Fruit fly (Drosophila melanogaster) whole organism, embryonic: Measurements from ENCODE around the gene CG4709.

Experiments used
- BtbVII ChIP-seq: fragments of 200-800 bp; sonication (Bioruptor generic); optimal IDR thresholded peaks from 3 replicates; lab custom pipeline; 2017; ENCODE audit warnings: missing biosample characterization, mild to moderate bottlenecking, missing genetic modification characterization
- CG10147 ChIP-seq: fragments of 200-800 bp; sonication (Bioruptor generic); optimal IDR thresholded peaks from 2 replicates; lab custom pipeline; 2019; ENCODE audit warnings: missing biosample characterization, mild to moderate bottlenecking, missing genetic modification characterization, moderate library complexity
- CG10209 ChIP-seq: fragments of 200-800 bp; sonication (Bioruptor generic); optimal IDR thresholded peaks from 3 replicates; lab custom pipeline; 2017; ENCODE audit warnings: missing biosample characterization, mild to moderate bottlenecking, missing genetic modification characterization, missing genetic modification reagents
- CG10274 ChIP-seq: fragments of 200-800 bp; sonication (Bioruptor generic); optimal IDR thresholded peaks from 3 replicates; lab custom pipeline; 2017; ENCODE audit warnings: missing biosample characterization, mild to moderate bottlenecking, missing genetic modification characterization
- CG11085 ChIP-seq: fragments of 200-800 bp; sonication (Bioruptor generic); IDR thresholded peaks from 2 replicates; pipeline ENCODE4 v1.3.6; 2022; ENCODE audit warnings: missing biosample characterization, missing genetic modification characterization
- CG11695 ChIP-seq: fragments of 200-800 bp; sonication (Bioruptor generic); IDR thresholded peaks from 3 replicates; pipeline ENCODE4 v1.3.6; 2022; ENCODE audit warnings: missing biosample characterization, missing genetic modification characterization
- CG12104 ChIP-seq: fragments of 200-800 bp; sonication (Bioruptor generic); optimal IDR thresholded peaks from 3 replicates; lab custom pipeline; 2016; ENCODE audit warnings: missing biosample characterization, missing genetic modification characterization
- CG12219 ChIP-seq: fragments of 200-800 bp; sonication (Bioruptor generic); optimal IDR thresholded peaks from 3 replicates; lab custom pipeline; 2018; ENCODE audit warnings: missing biosample characterization, mild to moderate bottlenecking, missing genetic modification characterization
- CG15073 ChIP-seq: fragments of 200-800 bp; sonication (Bioruptor generic); optimal IDR thresholded peaks from 2 replicates; lab custom pipeline; 2016; ENCODE audit warnings: missing biosample characterization, missing genetic modification characterization
- CG2202 ChIP-seq: fragments of 200-800 bp; sonication (Bioruptor generic); optimal IDR thresholded peaks from 2 replicates; lab custom pipeline; 2018; ENCODE audit warnings: missing biosample characterization, mild to moderate bottlenecking, missing genetic modification characterization
- CG42726 ChIP-seq: fragments of 200-800 bp; sonication (Bioruptor generic); IDR thresholded peaks from 2 replicates; pipeline ENCODE4 v1.3.6; 2022; ENCODE audit warnings: missing biosample characterization, missing genetic modification characterization; ENCODE audit not compliant: partially characterized antibody
- CG6683 ChIP-seq: fragments of 200-800 bp; sonication (Bioruptor generic); optimal IDR thresholded peaks from 2 replicates; lab custom pipeline; 2017; ENCODE audit warnings: missing biosample characterization, mild to moderate bottlenecking, missing genetic modification characterization, missing genetic modification reagents
- CG6689 ChIP-seq: fragments of 200-800 bp; sonication (Bioruptor generic); IDR thresholded peaks from 2 replicates; pipeline ENCODE4 v1.3.6; 2022; ENCODE audit warnings: missing biosample characterization, missing genetic modification characterization
- CG7271 ChIP-seq: fragments of 200-800 bp; sonication (Bioruptor generic); optimal IDR thresholded peaks from 2 replicates; lab custom pipeline; 2018; ENCODE audit warnings: missing biosample characterization, mild to moderate bottlenecking, missing genetic modification characterization, moderate library complexity
- CG9727 ChIP-seq: fragments of 200-800 bp; sonication (Bioruptor generic); optimal IDR thresholded peaks from 3 replicates; lab custom pipeline; 2017; ENCODE audit warnings: missing biosample characterization, mild to moderate bottlenecking, missing genetic modification characterization
- CG9797 ChIP-seq: fragments of 200-800 bp; sonication (Bioruptor generic); optimal IDR thresholded peaks from 3 replicates; lab custom pipeline; 2018; ENCODE audit warnings: missing biosample characterization, mild to moderate bottlenecking, missing genetic modification characterization
- CHES-1-like ChIP-seq: fragments of 200-800 bp; sonication (Bioruptor generic); optimal IDR thresholded peaks from 2 replicates; lab custom pipeline; 2016; ENCODE audit warnings: missing biosample characterization, missing genetic modification characterization
- Dll ChIP-seq: fragments of 200-800 bp; sonication (Bioruptor generic); IDR thresholded peaks from 4 replicates; pipeline ENCODE4 v1.3.6; 2022; ENCODE audit warnings: missing biosample characterization, missing genetic modification characterization; ENCODE audit not compliant: partially characterized antibody
- Dref ChIP-seq: fragments of 200-800 bp; sonication (Bioruptor generic); IDR thresholded peaks from 2 replicates; pipeline ENCODE4 v1.3.6; 2022; ENCODE audit warnings: missing biosample characterization, missing genetic modification characterization
- Fer3 ChIP-seq: fragments of 200-800 bp; sonication (Bioruptor generic); optimal IDR thresholded peaks from 2 replicates; lab custom pipeline; 2018; ENCODE audit warnings: missing biosample characterization, mild to moderate bottlenecking, missing genetic modification characterization, moderate library complexity
- H15 ChIP-seq: fragments of 200-800 bp; sonication (Bioruptor generic); IDR thresholded peaks from 3 replicates; pipeline ENCODE4 v1.3.6; 2022; ENCODE audit warnings: missing biosample characterization, missing genetic modification characterization
- HHEX ChIP-seq: fragments of 200-800 bp; sonication (Bioruptor generic); optimal IDR thresholded peaks from 3 replicates; lab custom pipeline; 2017; ENCODE audit warnings: missing biosample characterization, mild to moderate bottlenecking, missing genetic modification characterization, missing genetic modification reagents
- Jarid2 ChIP-seq: fragments of 200-800 bp; sonication (Bioruptor generic); optimal IDR thresholded peaks from 3 replicates; lab custom pipeline; 2017; ENCODE audit warnings: mild to moderate bottlenecking, missing biosample characterization, missing genetic modification reagents, missing genetic modification characterization
- Lhr ChIP-seq: fragments of 200-800 bp; sonication (Bioruptor generic); optimal IDR thresholded peaks from 3 replicates; lab custom pipeline; 2017; ENCODE audit warnings: mild to moderate bottlenecking, missing biosample characterization, missing genetic modification reagents, missing genetic modification characterization
- Mrtf ChIP-seq: fragments of 200-800 bp; sonication (Bioruptor generic); IDR thresholded peaks from 3 replicates; pipeline ENCODE4 v1.3.6; 2022; ENCODE audit warnings: missing biosample characterization, missing genetic modification characterization
- Opbp ChIP-seq: fragments of 200-800 bp; sonication (Bioruptor generic); IDR thresholded peaks from 3 replicates; pipeline ENCODE4 v1.3.6; 2022; ENCODE audit warnings: missing biosample characterization, missing genetic modification characterization; ENCODE audit not compliant: partially characterized antibody
- Pdp1 ChIP-seq, 2 experiments: fragments of 200-800 bp; sonication (Bioruptor generic); optimal IDR thresholded peaks; 3 replicates each; lab custom pipeline; 2016; ENCODE audit warnings: missing biosample characterization in 2 of 2, missing genetic modification characterization in 2 of 2, mild to moderate bottlenecking in 1 of 2, moderate library complexity in 1 of 2
- Rx ChIP-seq: fragments of 200-800 bp; sonication (Bioruptor generic); IDR thresholded peaks from 2 replicates; pipeline ENCODE4 v1.3.6; 2022; ENCODE audit warnings: missing biosample characterization, missing genetic modification characterization
- Sry-δ ChIP-seq: fragments of 200-800 bp; sonication (Bioruptor generic); optimal IDR thresholded peaks from 2 replicates; lab custom pipeline; 2016; ENCODE audit warnings: missing biosample characterization, missing genetic modification characterization
- Xbp1 ChIP-seq: fragments of 200-800 bp; sonication (Bioruptor generic); optimal IDR thresholded peaks from 3 replicates; lab custom pipeline; 2016; ENCODE audit warnings: missing biosample characterization, mild to moderate bottlenecking, missing genetic modification characterization
- ap ChIP-seq: fragments of 200-800 bp; sonication (Bioruptor generic); IDR thresholded peaks from 2 replicates; pipeline ENCODE4 v1.3.6; 2022; ENCODE audit warnings: missing biosample characterization, missing genetic modification characterization
- ci ChIP-seq: fragments of 200-800 bp; sonication (Bioruptor generic); IDR thresholded peaks from 3 replicates; pipeline ENCODE4 v1.3.6; 2022; ENCODE audit warnings: missing biosample characterization, missing genetic modification characterization
- corto ChIP-seq: fragments of 200-800 bp; sonication (Bioruptor generic); optimal IDR thresholded peaks from 2 replicates; lab custom pipeline; 2016; ENCODE audit warnings: missing biosample characterization, mild to moderate bottlenecking, missing genetic modification characterization, moderate library complexity
- dati ChIP-seq: fragments of 200-800 bp; sonication (Bioruptor generic); IDR thresholded peaks from 2 replicates; pipeline ENCODE4 v1.3.6; 2022; ENCODE audit warnings: missing biosample characterization, missing genetic modification characterization
- dm ChIP-seq: fragments of 200-800 bp; sonication (Bioruptor generic); optimal IDR thresholded peaks from 3 replicates; lab custom pipeline; 2016; ENCODE audit warnings: missing biosample characterization, missing genetic modification characterization
- fd102C ChIP-seq: fragments of 200-800 bp; sonication (Bioruptor generic); optimal IDR thresholded peaks from 2 replicates; lab custom pipeline; 2018; ENCODE audit warnings: missing biosample characterization, mild to moderate bottlenecking, missing genetic modification characterization, moderate library complexity
- jigr1 ChIP-seq: fragments of 200-800 bp; sonication (Bioruptor generic); IDR thresholded peaks from 3 replicates; pipeline ENCODE4 v1.3.6; 2022; ENCODE audit warnings: missing biosample characterization, missing genetic modification characterization
- kni ChIP-seq: fragments of 200-800 bp; sonication (Bioruptor generic); optimal IDR thresholded peaks from 3 replicates; lab custom pipeline; 2017; ENCODE audit warnings: mild to moderate bottlenecking, missing biosample characterization, missing genetic modification reagents, missing genetic modification characterization
- lilli ChIP-seq: fragments of 200-800 bp; sonication (Bioruptor generic); optimal IDR thresholded peaks from 3 replicates; lab custom pipeline; 2016; ENCODE audit warnings: missing biosample characterization, missing genetic modification characterization
- prd ChIP-seq, 3 experiments: fragments of >200 bp in 2 of 3; fragments of 200-800 bp in 1 of 3; sonication (Bioruptor generic) in 1 of 3; optimal IDR thresholded peaks in 2 of 3; IDR thresholded peaks in 1 of 3; 2 replicates in 2 of 3; 3 replicates in 1 of 3; pipeline versions ENCODE4 v1.3.6 to Lab custom; 2017 to 2022; ENCODE audit warnings: missing biosample characterization in 1 of 3, missing genetic modification characterization in 1 of 3
- sd ChIP-seq: fragments of 200-800 bp; sonication (Bioruptor generic); optimal IDR thresholded peaks from 3 replicates; lab custom pipeline; 2018; ENCODE audit warnings: missing biosample characterization, mild to moderate bottlenecking, missing genetic modification characterization, moderate library complexity
- slbo ChIP-seq: fragments of 200-800 bp; sonication (Bioruptor generic); IDR thresholded peaks from 2 replicates; pipeline ENCODE4 v1.3.6; 2022; ENCODE audit warnings: missing biosample characterization, missing genetic modification characterization
- tin ChIP-seq: fragments of 200-800 bp; sonication (Bioruptor generic); optimal IDR thresholded peaks from 3 replicates; lab custom pipeline; 2016; ENCODE audit warnings: missing biosample characterization, missing genetic modification characterization
- unc-4 ChIP-seq: fragments of 200-800 bp; sonication (Bioruptor generic); IDR thresholded peaks from 2 replicates; pipeline ENCODE4 v1.3.6; 2022; ENCODE audit warnings: missing biosample characterization, missing genetic modification characterization; ENCODE audit not compliant: partially characterized antibody
- vnd ChIP-seq: fragments of 200-800 bp; sonication (Bioruptor generic); IDR thresholded peaks from 3 replicates; pipeline ENCODE4 v1.3.6; 2022; ENCODE audit warnings: missing biosample characterization, missing genetic modification characterization; ENCODE audit not compliant: partially characterized antibody
- vvl ChIP-seq: fragments of 200-800 bp; sonication (Bioruptor generic); IDR thresholded peaks from 2 replicates; pipeline ENCODE4 v1.3.6; 2022; ENCODE audit warnings: missing biosample characterization, missing genetic modification characterization
- wor ChIP-seq: fragments of 200-800 bp; sonication (Bioruptor generic); IDR thresholded peaks from 2 replicates; pipeline ENCODE4 v1.3.6; 2022; ENCODE audit warnings: missing biosample characterization, missing genetic modification characterization

Gene CG4709

dm6 chr2L:9918020-9918959 lies 35.8 kb upstream of the CG4709 start, which contains the start of the genes CG5885 and CG4598 (continued):
- no peak for TF ChIP-seq dm (GFP tag; lab: Kevin White, UChicago)
- TF ChIP-seq CG12104 = peak; percentile 45
- peak; percentile 94 for TF ChIP-seq Dref (GFP tag; lab: Robert Waterston, UW)
- TF ChIP-seq Jarid2 (GFP tag; lab: Kevin White, UChicago) = no peak
- no peak for TF ChIP-seq CG11085
- TF ChIP-seq CG10274 (GFP tag; lab: Kevin White, UChicago) = no peak
- no peak for TF ChIP-seq CG7271 (tag; lab: Kevin White, UChicago)
- no peak for TF ChIP-seq dati
- TF ChIP-seq Sry-δ (GFP tag; lab: Kevin White, UChicago) = peak; percentile 82
- peak; percentile 84 for TF ChIP-seq slbo (GFP tag; lab: Robert Waterston, UW)
- TF ChIP-seq CG15073 (GFP tag; lab: Kevin White, UChicago) = no peak
- TF ChIP-seq prd (optimal IDR thresholded peaks at IDR 0.05; lab: Kevin White, UChicago) = no peak
- TF ChIP-seq prd (GFP tag; IDR thresholded peaks at IDR 0.05; lab: Robert Waterston, UW) = peak; percentile 54; the same call in 2 of the 3 replicates
- no peak for TF ChIP-seq kni (GFP tag; lab: Kevin White, UChicago)
- TF ChIP-seq CG12219 (GFP tag; lab: Kevin White, UChicago) = peak; percentile 59
- TF ChIP-seq CG6683 = no peak
- TF ChIP-seq CG2202 (tag; lab: Kevin White, UChicago) = peak; percentile 47
- no peak for TF ChIP-seq fd102C (GFP tag; lab: Kevin White, UChicago)
- peak; percentile 43; the same call in 1 of the 2 replicates for TF ChIP-seq CG6689
- peak; percentile 35; the same call in 1 of the 2 replicates for TF ChIP-seq Rx
- peak; percentile 66; the same call in 2 of the 3 replicates for TF ChIP-seq CG11695
- TF ChIP-seq vnd (GFP tag; lab: Robert Waterston, UW) = peak; percentile 72
- TF ChIP-seq CG42726 = peak; percentile 76
- TF ChIP-seq CG9797 (GFP tag; lab: Kevin White, UChicago) = peak; percentile 47
- TF ChIP-seq CG10209 = peak; percentile 66
- TF ChIP-seq unc-4 (GFP tag; lab: Robert Waterston, UW) = peak; percentile 80
- peak; percentile 25 for TF ChIP-seq CG10147 (GFP tag; lab: Kevin White, UChicago)
- peak; percentile 44 for TF ChIP-seq Lhr (GFP tag; lab: Kevin White, UChicago)
- peak; percentile 77 for TF ChIP-seq Dll (GFP tag; lab: Robert Waterston, UW)
- 0 out of 2 replicates have a peak, but pooled peaks have one; percentile 19 for TF ChIP-seq wor (GFP tag; lab: Robert Waterston, UW)
- peak; percentile 59 for TF ChIP-seq Fer3 (tag; lab: Kevin White, UChicago)
- TF ChIP-seq tin (GFP tag; lab: Kevin White, UChicago) = peak; percentile 48
- TF ChIP-seq Mrtf (GFP tag; lab: Robert Waterston, UW) = peak; percentile 65; the same call in 2 of the 3 replicates
- TF ChIP-seq Opbp (GFP tag; lab: Robert Waterston, UW) = peak; percentile 89
- TF ChIP-seq H15 (GFP tag; lab: Robert Waterston, UW) = peak; percentile 41; the same call in 2 of the 3 replicates
- peak; percentile 38 for TF ChIP-seq HHEX (GFP tag; lab: Kevin White, UChicago)
- peak; percentile 16 to 68 for TF ChIP-seq Pdp1 (GFP tag; optimal IDR thresholded peaks at IDR 0.05; lab: Kevin White, UChicago)
- no peak for TF ChIP-seq CHES-1-like (GFP tag; lab: Kevin White, UChicago)
- peak; percentile 81 for TF ChIP-seq Xbp1 (GFP tag; lab: Kevin White, UChicago)
- TF ChIP-seq BtbVII (GFP tag; lab: Kevin White, UChicago) = peak; percentile 52
- TF ChIP-seq ap (GFP tag; lab: Robert Waterston, UW) = peak; percentile 66
- peak; percentile 15 for TF ChIP-seq sd (tag; lab: Kevin White, UChicago)
- no peak for TF ChIP-seq corto (GFP tag; lab: Kevin White, UChicago)
- TF ChIP-seq lilli (GFP tag; lab: Kevin White, UChicago) = peak; percentile 80
- TF ChIP-seq ci = peak; percentile 85
- peak; percentile 57 for TF ChIP-seq CG9727
- no peak for TF ChIP-seq jigr1
- TF ChIP-seq vvl = peak; percentile 81
